Worm (Caenorhabditis elegans) whole organism, midembryonic: Measurements from ENCODE around the gene cut-4.
"Not testable (repeated sequence)": the region's sequence is repeated elsewhere in the genome, so short reads cannot be mapped to it uniquely, and the experiment has no call there.

Experiments
- T22C8.4 ChIP-seq: fragments of 200-800 bp; sonication (Bioruptor generic); IDR thresholded peaks from 2 replicates; pipeline ENCODE4 v1.3.6; 2022; ENCODE audit warnings: missing genetic modification characterization, missing compliant biosample characterization
- cog-1 ChIP-seq: sonication (generic microtip); optimal IDR thresholded peaks from 2 replicates; lab custom pipeline; 2016; ENCODE audit warnings: missing genetic modification characterization, missing compliant biosample characterization
- flt-1 ChIP-seq: fragments of 200-800 bp; sonication (Bioruptor generic); IDR thresholded peaks from 2 replicates; pipeline ENCODE4 v1.3.6; 2022; ENCODE audit warnings: missing genetic modification characterization, missing compliant biosample characterization
- klf-2 ChIP-seq: fragments of 200-800 bp; sonication (Bioruptor generic); conservative IDR thresholded peaks from 2 replicates; pipeline ENCODE4 v1.3.6; 2022; ENCODE audit warnings: missing genetic modification reagents, missing genetic modification characterization, missing compliant biosample characterization
- med-1 ChIP-seq: sonication (generic microtip); optimal IDR thresholded peaks from 2 replicates; lab custom pipeline; 2017; ENCODE audit warnings: missing genetic modification characterization, mild to moderate bottlenecking, missing compliant biosample characterization, antibody characterized with exemption, missing genetic modification reagents; ENCODE audit not compliant: insufficient read depth
- ref-1 ChIP-seq: fragments of 200-800 bp; sonication (Bioruptor generic); conservative IDR thresholded peaks from 2 replicates; pipeline ENCODE4 v1.3.6; 2022; ENCODE audit warnings: missing genetic modification reagents, missing genetic modification characterization, missing compliant biosample characterization
- ztf-23 ChIP-seq: fragments of 200-800 bp; sonication (Bioruptor generic); IDR thresholded peaks from 2 replicates; pipeline ENCODE4 v1.3.6; 2022; ENCODE audit warnings: missing genetic modification reagents, missing genetic modification characterization, missing compliant biosample characterization
- ztf-29 ChIP-seq: fragments of 200-800 bp; sonication (Bioruptor generic); IDR thresholded peaks from 2 replicates; pipeline ENCODE4 v1.3.6; 2022; ENCODE audit warnings: missing genetic modification reagents, missing genetic modification characterization, missing compliant biosample characterization

ce11 chrII:10442846-10443245 is 6.9 kb downstream of the cut-4 start, which contains the start of gene ZK673.1:
- TF ChIP-seq med-1 (GFP tag; lab: Kevin White, UChicago); klf-2 (GFP tag; lab: Robert Waterston, UW); cog-1 (tag; lab: Kevin White, UChicago); ztf-29; flt-1; ztf-23; ref-1 (GFP tag; lab: Robert Waterston, UW); T22C8.4 (GFP tag; lab: Robert Waterston, UW): not testable (repeated sequence)
